Worm (Caenorhabditis elegans): ENCODE results near the gene T07E3.3.

Gene T07E3.3

ce11 chrIII:6872534-6873150, 31.0 kb upstream of the T07E3.3 start, which contains the start of gene K04C2.3:
Gene K04C2.3, plus strand, starts transcription at chrIII:6873089.
- TF ChIP-seq nfya-1 (tag; optimal IDR thresholded peaks at IDR 0.05; ENCODE audit: insufficient read depth) (no peak), nhr-43 (tag; optimal IDR thresholded peaks at IDR 0.05; ENCODE audit: poor library complexity, severe bottlenecking) (peak; percentile 67), skn-1 (tag; optimal IDR thresholded peaks at IDR 0.05) (no peak), lsy-12 (tag; optimal IDR thresholded peaks at IDR 0.05) (no peak), sea-2 (GFP tag; optimal IDR thresholded peaks at IDR 0.05) (no peak), ceh-9 (tag; optimal IDR thresholded peaks at IDR 0.05) (no peak), pqm-1 (tag; optimal IDR thresholded peaks at IDR 0.05) (peak; percentile 89), jun-1 (tag; optimal IDR thresholded peaks at IDR 0.05) (peak; percentile 14), nhr-77 (tag; optimal IDR thresholded peaks at IDR 0.05) (no peak), nhr-23 (tag; optimal IDR thresholded peaks at IDR 0.05) (peak; percentile 40), pha-4 (tag; optimal IDR thresholded peaks at IDR 0.05) (no peak), ceh-16 (tag; optimal IDR thresholded peaks at IDR 0.05) (no peak), nhr-25 (tag; optimal IDR thresholded peaks at IDR 0.05) (no peak), elt-2 (tag; optimal IDR thresholded peaks at IDR 0.05) (peak; percentile 31), mml-1 (tag; optimal IDR thresholded peaks at IDR 0.05) (no peak), egl-5 (tag; optimal IDR thresholded peaks at IDR 0.05) (no peak), eor-1 (tag; optimal IDR thresholded peaks at IDR 0.05) (no peak), aly-2 (tag; optimal IDR thresholded peaks at IDR 0.05) (no peak), fkh-10 (GFP tag; optimal IDR thresholded peaks at IDR 0.05) (no peak), nhr-11 (tag; optimal IDR thresholded peaks at IDR 0.05) (no peak)

ce11 chrIII:6873724-6874123, 30.0 kb upstream of the T07E3.3 start:
- TF ChIP-seq ceh-82 (tag; optimal IDR thresholded peaks at IDR 0.05) (no peak), fkh-2 (tag; optimal IDR thresholded peaks at IDR 0.05) (no peak), tbx-2 (tag; optimal IDR thresholded peaks at IDR 0.05) (peak; percentile 21), nhr-77 (tag; optimal IDR thresholded peaks at IDR 0.05) (no peak), nfya-1 (tag; optimal IDR thresholded peaks at IDR 0.05; ENCODE audit: insufficient read depth) (peak; percentile 19), nhr-43 (tag; optimal IDR thresholded peaks at IDR 0.05; ENCODE audit: poor library complexity, severe bottlenecking) (peak; percentile 21), nhr-11 (tag; optimal IDR thresholded peaks at IDR 0.05) (peak; percentile 2)

DNA sequence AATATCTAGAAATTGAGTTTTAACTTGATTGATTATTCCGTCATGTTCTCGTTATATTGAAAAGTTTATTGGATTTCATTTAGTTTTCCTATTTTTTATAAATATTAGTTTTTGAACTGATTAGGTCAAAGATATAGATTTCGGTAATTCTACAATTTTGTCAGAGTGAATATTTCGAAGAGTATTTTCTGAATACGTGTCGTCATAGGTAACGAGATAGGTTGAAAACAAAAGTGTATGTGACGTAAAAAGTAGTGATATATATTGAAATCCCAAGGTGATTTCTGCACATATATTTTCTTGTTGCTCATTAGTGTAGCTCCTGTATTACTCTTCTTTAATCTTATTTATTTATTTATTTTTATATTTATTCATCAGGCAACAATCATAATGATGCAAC, 22.9 kb upstream of the T07E3.3 start, which contains the start of gene K04C2.7:
Gene K04C2.7, plus strand, starts transcription at position 301 of the 400 bp plus-strand sequence.
- TF ChIP-seq unc-62 (GFP tag; optimal IDR thresholded peaks at IDR 0.05) = no peak
- no peak for TF ChIP-seq aly-2 (tag; optimal IDR thresholded peaks at IDR 0.05)
- no peak for TF ChIP-seq nhr-23 (tag; optimal IDR thresholded peaks at IDR 0.05)
- no peak for TF ChIP-seq ceh-16 (tag; optimal IDR thresholded peaks at IDR 0.05)
- TF ChIP-seq pqm-1 (tag; optimal IDR thresholded peaks at IDR 0.05) = no peak
- TF ChIP-seq ZK546.5 (tag; optimal IDR thresholded peaks at IDR 0.05) = no peak
- TF ChIP-seq mdl-1 (tag; optimal IDR thresholded peaks at IDR 0.05) = no peak
- TF ChIP-seq nhr-67 (tag; optimal IDR thresholded peaks at IDR 0.05) = no peak
- TF ChIP-seq daf-12 (tag; optimal IDR thresholded peaks at IDR 0.05) = no peak
- TF ChIP-seq unc-39 (tag; optimal IDR thresholded peaks at IDR 0.05) = no peak
- TF ChIP-seq mml-1 (tag; optimal IDR thresholded peaks at IDR 0.05) = no peak
- no peak for TF ChIP-seq hmg-11 (tag; optimal IDR thresholded peaks at IDR 0.05)
- TF ChIP-seq jun-1 (tag; optimal IDR thresholded peaks at IDR 0.05) = no peak
- no peak for TF ChIP-seq lin-39 (tag; optimal IDR thresholded peaks at IDR 0.05)
- no peak for TF ChIP-seq skn-1 (tag; optimal IDR thresholded peaks at IDR 0.05)
- TF ChIP-seq nhr-28 (tag; optimal IDR thresholded peaks at IDR 0.05) = no peak
- no peak for TF ChIP-seq nhr-77 (tag; optimal IDR thresholded peaks at IDR 0.05)
- no peak for TF ChIP-seq elt-2 (tag; optimal IDR thresholded peaks at IDR 0.05)
- TF ChIP-seq nhr-11 (tag; optimal IDR thresholded peaks at IDR 0.05) = no peak

- TF ChIP-seq pqm-1 (tag; optimal IDR thresholded peaks at IDR 0.05) = no peak
- no peak for TF ChIP-seq daf-12 (tag; optimal IDR thresholded peaks at IDR 0.05)
- no peak for TF ChIP-seq nhr-67 (tag; optimal IDR thresholded peaks at IDR 0.05)
Observed at ce11 chrIII:6881745-6882144, 21.9 kb upstream of the T07E3.3 start.

- TF ChIP-seq elt-2 (tag; optimal IDR thresholded peaks at IDR 0.05) = no peak
- TF ChIP-seq mdl-1 (tag; optimal IDR thresholded peaks at IDR 0.05) = no peak
Observed at ce11 chrIII:6884203-6884602, 19.5 kb upstream of the T07E3.3 start, which contains the start of gene med-2. Gene med-2, plus strand, starts transcription at chrIII:6884503.
